Worm (Caenorhabditis elegans) whole organism, young adult: ENCODE data around the gene cdh-3.

Experiments
- ZK185.1 ChIP-seq: sonication (generic microtip); optimal IDR thresholded peaks from 2 replicates; lab custom pipeline; 2016; ENCODE audit warnings: mild to moderate bottlenecking, missing genetic modification characterization, missing compliant biosample characterization; ENCODE audit not compliant: poor library complexity, severe bottlenecking
- attf-3 ChIP-seq: fragments of 200-800 bp; sonication (Bioruptor generic); conservative IDR thresholded peaks from 2 replicates; pipeline ENCODE4 v1.3.6; 2022; ENCODE audit warnings: missing genetic modification reagents, missing genetic modification characterization, missing compliant biosample characterization
- dpl-1 ChIP-seq: fragments of 150-350 bp; optimal IDR thresholded peaks from 2 replicates; lab custom pipeline; 2014; ENCODE audit warnings: missing biosample characterization, missing genetic modification reagents, missing genetic modification characterization
- efl-1 ChIP-seq: fragments of 150-350 bp; optimal IDR thresholded peaks from 2 replicates; lab custom pipeline; 2014; ENCODE audit warnings: missing biosample characterization, missing genetic modification reagents, missing genetic modification characterization
- ets-4 ChIP-seq: fragments of 200-800 bp; sonication (Bioruptor generic); optimal IDR thresholded peaks from 2 replicates; lab custom pipeline; 2018; ENCODE audit warnings: mild to moderate bottlenecking, missing genetic modification characterization, missing compliant biosample characterization
- hrde-1 ChIP-seq: sonication (generic microtip); optimal IDR thresholded peaks from 2 replicates; lab custom pipeline; 2016; ENCODE audit warnings: missing genetic modification characterization, mild to moderate bottlenecking, missing compliant biosample characterization, moderate library complexity, missing genotype, missing genetic modification reagents, borderline replicate concordance
- madf-6 ChIP-seq: fragments of 200-800 bp; sonication (Bioruptor generic); IDR thresholded peaks from 2 replicates; pipeline ENCODE4 v1.3.6; 2022; ENCODE audit warnings: missing genetic modification reagents, missing genetic modification characterization, missing compliant biosample characterization
- sdz-38 ChIP-seq: sonication (generic microtip); optimal IDR thresholded peaks from 2 replicates; lab custom pipeline; 2016; ENCODE audit warnings: missing genotype, missing genetic modification characterization, missing compliant biosample characterization
- snpc-4 ChIP-seq, 5 experiments: fragments of 150-350 bp in 1 of 5; sonication (generic microtip) in 4 of 5; optimal IDR thresholded peaks; 2 replicates each; lab custom pipeline; 2014 to 2018; ENCODE audit warnings: missing genetic modification characterization in 5 of 5, missing biosample characterization in 3 of 5, antibody characterized with exemption in 2 of 5, mild to moderate bottlenecking in 2 of 5, missing compliant biosample characterization in 2 of 5, missing genotype in 2 of 5, moderate library complexity in 2 of 5, missing genetic modification reagents in 1 of 5
- zim-3 ChIP-seq: sonication (generic microtip); optimal IDR thresholded peaks from 2 replicates; lab custom pipeline; 2017; ENCODE audit warnings: mild to moderate bottlenecking, missing genetic modification characterization, moderate library complexity, missing compliant biosample characterization

ce11 chrIII:7737646-7738258 is 16.5 kb downstream of the cdh-3 start:
- TF ChIP-seq attf-3: no peak
- TF ChIP-seq zim-3 (tag; lab: Kevin White, UChicago): peak; percentile 59
- TF ChIP-seq snpc-4 (GFP tag; optimal IDR thresholded peaks at IDR 0.05; lab: Kevin White, UChicago): no peak
- no peak for TF ChIP-seq snpc-4 (tag; optimal IDR thresholded peaks at IDR 0.05; lab: Kevin White, UChicago)
- TF ChIP-seq dpl-1 (GFP tag; lab: Kevin White, UChicago): no peak
- no peak for TF ChIP-seq efl-1 (GFP tag; lab: Kevin White, UChicago)
- TF ChIP-seq madf-6: no peak
- no peak for TF ChIP-seq hrde-1 (tag; lab: Kevin White, UChicago)
- TF ChIP-seq sdz-38 (tag; lab: Kevin White, UChicago): no peak
- no peak for TF ChIP-seq ets-4 (GFP tag; lab: Kevin White, UChicago)
- peak; percentile 51 for TF ChIP-seq ZK185.1
